Fruit fly (Drosophila melanogaster) Kc167 (cell line): ENCODE measurements around the gene CG10252.

ENCODE experiments used
- Myc ChIP-seq: fragments of >200 bp; optimal IDR thresholded peaks from 2 replicates; lab custom pipeline; 2017; ENCODE audit warnings: missing external identifiers
- Sin3A ChIP-seq: fragments of >200 bp; optimal IDR thresholded peaks from 2 replicates; lab custom pipeline; 2018; ENCODE audit warnings: missing external identifiers
- h ChIP-seq: fragments of >200 bp; optimal IDR thresholded peaks from 3 replicates; lab custom pipeline; 2018; ENCODE audit warnings: missing external identifiers
- insv ChIP-seq: fragments of >200 bp; optimal IDR thresholded peaks from 3 replicates; lab custom pipeline; 2018; ENCODE audit warnings: missing external identifiers
- psq ChIP-seq: fragments of >200 bp; optimal IDR thresholded peaks from 2 replicates; lab custom pipeline; 2017; ENCODE audit warnings: missing external identifiers
- ttk ChIP-seq: sonication (Bioruptor generic); optimal IDR thresholded peaks from 2 replicates; lab custom pipeline; 2017; ENCODE audit warnings: missing external identifiers

The CG10252 gene

dm6 chr3R:23685955-23686354 lies 10.1 kb downstream of the CG10252 start, which contains the start of gene SPE:
Gene SPE, plus strand, starts transcription at chr3R:23686255.
- TF ChIP-seq Sin3A (lab: Kevin White, UChicago), result no peak
- no peak for TF ChIP-seq ttk (lab: Kevin White, UChicago)
- no peak for TF ChIP-seq psq (lab: Kevin White, UChicago)
- TF ChIP-seq insv, result no peak
- TF ChIP-seq h (lab: Kevin White, UChicago), result no peak

dm6 chr3R:23683757-23684156 lies 12.3 kb downstream of the CG10252 start, which contains the start of gene CG18754:
Gene CG18754, plus strand, starts transcription at chr3R:23684057.
- TF ChIP-seq h (lab: Kevin White, UChicago) (no peak), psq (lab: Kevin White, UChicago) (no peak), insv (no peak), Sin3A (lab: Kevin White, UChicago) (no peak), Myc (no peak), ttk (lab: Kevin White, UChicago) (no peak)

- no peak for TF ChIP-seq insv
- no peak for TF ChIP-seq Sin3A (lab: Kevin White, UChicago)
- TF ChIP-seq psq (lab: Kevin White, UChicago), result no peak
- TF ChIP-seq ttk (lab: Kevin White, UChicago), result no peak
- TF ChIP-seq Myc, result no peak
- no peak for TF ChIP-seq h (lab: Kevin White, UChicago)
These were observed 13.8 kb downstream of the CG10252 start, which contains the start of gene CG16710 for dm6 chr3R:23682203-23682602. Gene CG16710, plus strand, starts transcription at chr3R:23682503.

DNA sequence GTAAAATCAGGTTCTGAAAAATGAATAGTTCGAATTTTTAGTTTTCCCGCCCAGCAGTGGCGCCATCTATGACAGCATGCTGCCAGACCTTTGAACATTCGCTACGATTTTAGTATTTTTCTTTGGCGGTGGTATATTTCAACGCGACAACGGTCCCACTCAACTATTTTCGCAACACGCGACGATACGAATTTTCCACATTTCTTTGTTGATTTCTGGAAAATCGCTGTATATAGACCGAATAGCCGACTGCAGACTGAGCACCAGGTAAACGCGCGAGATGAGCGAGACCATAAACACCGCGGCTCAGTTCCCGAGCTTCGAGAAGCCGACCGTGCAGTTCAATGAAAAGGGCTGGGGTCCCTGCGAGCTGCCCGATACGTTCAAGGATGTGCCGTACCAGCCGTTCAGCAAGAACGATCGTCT lies 16.1 kb downstream of the CG10252 start, which contains the start of gene eIF3d1:
Gene eIF3d1 (plus strand): TSS at position 129 of the 426 bp plus-strand sequence.
- TF ChIP-seq ttk (lab: Kevin White, UChicago) (no peak), Myc (no peak), insv (no peak), psq (lab: Kevin White, UChicago) (no peak), Sin3A (lab: Kevin White, UChicago) (no peak), h (lab: Kevin White, UChicago) (no peak)

- TF ChIP-seq psq (lab: Kevin White, UChicago) (no peak), Sin3A (lab: Kevin White, UChicago) (no peak), insv (no peak), h (lab: Kevin White, UChicago) (no peak), ttk (lab: Kevin White, UChicago) (no peak), Myc (no peak)
These were observed 17.5 kb downstream of the CG10252 start, which contains the start of gene GILT2 for dm6 chr3R:23678349-23679193. Gene GILT2, plus strand, starts transcription at chr3R:23678895.

DNA sequence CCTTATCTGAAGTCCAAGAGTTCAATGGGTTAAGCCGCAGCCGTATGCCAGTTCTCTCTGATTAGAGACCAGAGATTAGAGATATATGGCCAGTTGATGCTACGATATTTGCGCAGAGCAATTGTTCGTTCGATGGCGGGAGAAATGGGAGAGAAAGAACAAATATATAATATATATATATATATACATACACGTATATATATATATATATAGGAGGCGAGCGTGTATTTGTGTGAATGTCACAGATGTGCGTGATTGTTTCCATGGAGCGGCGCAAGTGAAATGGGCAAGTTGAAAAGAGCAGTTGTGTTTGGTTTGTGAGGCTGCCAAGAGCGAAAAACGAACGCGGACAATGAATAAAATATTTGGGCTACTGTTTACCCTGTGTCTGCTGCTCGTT lies 19.0 kb downstream of the CG10252 start, which contains the start of gene GILT3:
Gene GILT3 (plus strand): TSS at position 301 of the 400 bp plus-strand sequence.
- no peak for TF ChIP-seq Myc
- TF ChIP-seq ttk (lab: Kevin White, UChicago), result no peak
- no peak for TF ChIP-seq psq (lab: Kevin White, UChicago)
- TF ChIP-seq insv, result no peak
- TF ChIP-seq h (lab: Kevin White, UChicago), result no peak
- TF ChIP-seq Sin3A (lab: Kevin White, UChicago), result no peak

dm6 chr3R:23675646-23676045 lies 20.4 kb downstream of the CG10252 start:
- TF ChIP-seq h (lab: Kevin White, UChicago) (no peak), psq (lab: Kevin White, UChicago) (no peak), ttk (lab: Kevin White, UChicago) (no peak), insv (no peak), Sin3A (lab: Kevin White, UChicago) (no peak), Myc (no peak)

DNA sequence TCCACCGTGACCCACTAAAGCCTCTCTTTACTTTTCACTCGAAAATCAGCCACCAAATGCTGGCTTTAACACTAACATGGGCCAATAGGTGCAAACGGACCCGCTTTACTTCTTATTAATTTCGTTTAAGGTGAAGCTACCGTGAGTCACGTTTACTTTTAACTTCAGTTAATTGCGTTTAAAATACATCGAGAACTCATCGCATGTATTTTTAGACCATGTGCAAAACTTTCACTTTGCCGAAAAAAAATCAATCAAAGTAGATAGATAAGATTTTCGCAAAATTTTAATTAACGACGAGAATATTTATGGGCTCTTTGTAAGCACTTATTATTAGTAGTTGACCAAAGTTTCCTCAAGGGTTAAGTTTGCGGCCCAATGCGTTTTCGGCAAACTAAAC lies 21.7 kb downstream of the CG10252 start:
- TF ChIP-seq insv (no peak), psq (lab: Kevin White, UChicago) (no peak), Sin3A (lab: Kevin White, UChicago) (no peak), h (lab: Kevin White, UChicago) (no peak), Myc (no peak), ttk (lab: Kevin White, UChicago) (no peak)

dm6 chr3R:23673084-23673483 lies 23.0 kb downstream of the CG10252 start:
- no peak for TF ChIP-seq psq (lab: Kevin White, UChicago)
- no peak for TF ChIP-seq Myc
- no peak for TF ChIP-seq h (lab: Kevin White, UChicago)
- TF ChIP-seq ttk (lab: Kevin White, UChicago), result no peak
- TF ChIP-seq insv, result no peak
- no peak for TF ChIP-seq Sin3A (lab: Kevin White, UChicago)

DNA sequence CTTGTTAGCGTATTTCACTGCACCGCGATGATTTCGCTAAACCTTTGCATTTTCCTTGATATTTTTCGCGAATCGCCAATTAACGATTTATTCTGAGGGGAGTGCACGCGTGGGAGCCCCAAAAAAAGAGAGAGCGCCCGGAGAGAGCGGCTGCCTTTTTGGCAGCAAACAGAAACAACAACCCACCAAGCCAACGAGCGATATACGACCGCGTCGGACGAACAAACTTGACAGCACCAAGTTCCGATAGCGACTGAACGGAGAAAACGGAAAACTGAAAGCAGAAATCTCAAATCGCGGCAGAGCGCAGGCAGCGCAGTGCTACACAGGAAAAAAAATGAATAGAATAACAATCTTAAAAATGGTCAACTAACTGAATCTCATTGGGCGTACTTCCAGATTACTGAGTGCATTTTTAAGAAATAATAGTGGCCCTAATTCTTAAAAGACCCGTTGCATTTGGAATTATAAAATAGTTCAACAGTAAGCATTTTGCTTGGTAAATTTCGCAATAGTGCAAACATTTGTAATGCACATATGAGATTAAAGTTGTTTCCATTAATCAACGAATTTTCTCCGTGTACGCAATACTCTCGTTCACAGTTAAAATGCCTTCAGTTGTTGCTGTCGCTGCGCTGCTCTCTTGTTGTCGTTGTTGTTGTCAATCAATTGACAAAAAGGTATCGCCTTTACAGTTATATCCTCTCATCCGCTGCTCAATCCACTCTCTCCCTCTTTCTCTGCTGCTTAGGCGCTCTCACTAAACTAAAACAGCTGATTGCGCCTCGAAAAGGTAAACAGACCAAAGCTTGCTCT lies 26.4 kb downstream of the CG10252 start, which contains the start of gene CG31145:
Gene CG31145 (minus strand): TSS at position 259 of the 816 bp plus-strand sequence.
- no peak for TF ChIP-seq ttk (lab: Kevin White, UChicago)
- TF ChIP-seq Myc, result no peak
- no peak for TF ChIP-seq insv
- TF ChIP-seq Sin3A (lab: Kevin White, UChicago), result no peak
- no peak for TF ChIP-seq h (lab: Kevin White, UChicago)
- no peak for TF ChIP-seq psq (lab: Kevin White, UChicago)

dm6 chr3R:23668583-23668982 lies 27.5 kb downstream of the CG10252 start:
- no peak for TF ChIP-seq ttk (lab: Kevin White, UChicago)
- TF ChIP-seq h (lab: Kevin White, UChicago), result no peak
- TF ChIP-seq insv, result no peak
